Worm (Caenorhabditis elegans): ENCODE data around the gene rps-8.

Gene rps-8

ce11 chrIV:7276661-7277060 lies 37.0 kb downstream of the rps-8 start, which contains the start of gene C06E4.2:
Gene C06E4.2 (plus strand): TSS chrIV:7276961.
- TF ChIP-seq bed-3 (GFP tag; optimal IDR thresholded peaks at IDR 0.05) (no peak), ceh-43 (GFP tag; optimal IDR thresholded peaks at IDR 0.05) (no peak), nhr-28 (tag; optimal IDR thresholded peaks at IDR 0.05) (no peak), sem-2 (GFP tag; optimal IDR thresholded peaks at IDR 0.05) (no peak), blmp-1 (tag; optimal IDR thresholded peaks at IDR 0.05) (no peak), nhr-76 (tag; optimal IDR thresholded peaks at IDR 0.05) (no peak), ceh-39 (tag; optimal IDR thresholded peaks at IDR 0.05) (no peak), mab-5 (tag; optimal IDR thresholded peaks at IDR 0.05) (no peak), unc-39 (tag; optimal IDR thresholded peaks at IDR 0.05) (no peak), elt-3 (tag; optimal IDR thresholded peaks at IDR 0.05) (no peak), nhr-12 (tag; optimal IDR thresholded peaks at IDR 0.05) (no peak), mls-2 (tag; optimal IDR thresholded peaks at IDR 0.05) (no peak), flh-1 (GFP tag; optimal IDR thresholded peaks at IDR 0.05) (no peak), ham-2 (GFP tag; optimal IDR thresholded peaks at IDR 0.05) (no peak), lin-32 (GFP tag; optimal IDR thresholded peaks at IDR 0.05) (no peak), mep-1 (tag; optimal IDR thresholded peaks at IDR 0.05) (no peak)

- no peak for TF ChIP-seq tbx-8 (GFP tag; optimal IDR thresholded peaks at IDR 0.05)
- peak; percentile 76 for TF ChIP-seq ces-1 (GFP tag; optimal IDR thresholded peaks at IDR 0.05)
Measured at ce11 chrIV:7274969-7275548, 38.6 kb downstream of the rps-8 start.

- TF ChIP-seq lsy-2 (tag; optimal IDR thresholded peaks at IDR 0.05) (no peak), ham-2 (GFP tag; optimal IDR thresholded peaks at IDR 0.05) (no peak)
Measured at ce11 chrIV:7263137-7263536, 50.5 kb downstream of the rps-8 start, which contains the start of gene glb-2. Gene glb-2 (minus strand): TSS chrIV:7263237.

All from whole organism, mixed stage, embryonic.